Worm (Caenorhabditis elegans): Measurements from ENCODE around the gene gpx-5.

The gpx-5 gene

ce11 chrX:9576928-9577327 is 7.5 kb upstream of the gpx-5 start, which contains the start of gene glb-17:
glb-17 (minus strand) TSS chrX:9577028.
- TF ChIP-seq ceh-88 (GFP tag; IDR thresholded peaks at IDR 0.05) (no peak), ceh-63 (GFP tag; optimal IDR thresholded peaks at IDR 0.05) (peak; percentile 52)

DNA sequence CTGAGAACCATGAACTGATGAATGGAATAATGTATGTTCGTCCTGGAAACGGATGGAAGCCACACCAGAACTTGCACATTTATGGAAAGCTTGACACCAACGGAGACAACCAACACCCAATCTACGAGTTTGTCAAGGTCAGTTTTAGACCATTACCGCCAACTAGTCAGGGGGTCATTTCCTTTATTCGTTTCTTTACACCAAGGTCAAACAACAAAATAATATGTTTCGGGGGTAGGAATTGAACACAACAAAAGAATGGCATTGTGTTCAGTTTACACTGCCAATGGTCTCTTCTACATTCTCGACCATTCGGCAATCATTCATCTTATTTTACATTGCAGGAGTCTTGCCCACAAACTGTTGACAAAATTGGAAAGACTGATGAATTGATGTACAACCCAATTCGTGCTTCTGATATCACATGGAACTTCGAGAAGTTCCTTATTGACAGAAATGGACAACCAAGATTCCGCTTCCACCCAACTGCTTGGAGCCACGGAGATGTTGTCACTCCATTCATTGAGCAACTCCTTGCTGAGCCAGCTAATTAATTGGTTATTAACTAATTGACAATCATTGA is 1.2 kb downstream of the gpx-5 start:
- 0 out of 2 replicates have a peak, but pooled peaks have one; percentile 7 for TF ChIP-seq grh-1 (GFP tag; IDR thresholded peaks at IDR 0.05)
- TF ChIP-seq nhr-85 (tag), result peak; percentile 69
- no peak for TF ChIP-seq tlp-1 (tag; optimal IDR thresholded peaks at IDR 0.05)
- TF ChIP-seq skn-1 (tag; optimal IDR thresholded peaks at IDR 0.05), result no peak
- no peak for TF ChIP-seq xbp-1 (tag; optimal IDR thresholded peaks at IDR 0.05)

ce11 chrX:9587642-9588041 is 3.2 kb downstream of the gpx-5 start, which contains the start of gene gpx-3:
gpx-3 (plus strand) TSS chrX:9587942.
- TF ChIP-seq egl-27 (tag; optimal IDR thresholded peaks at IDR 0.05) (no peak), unc-98 (GFP tag; IDR thresholded peaks at IDR 0.05) (no peak), nhr-47 (tag; optimal IDR thresholded peaks at IDR 0.05) (no peak), aha-1 (tag; optimal IDR thresholded peaks at IDR 0.05) (no peak), lin-35 (GFP tag; optimal IDR thresholded peaks at IDR 0.05) (no peak), unc-130 (tag; optimal IDR thresholded peaks at IDR 0.05) (no peak), ceh-90 (tag; optimal IDR thresholded peaks at IDR 0.05) (no peak), rnt-1 (tag; optimal IDR thresholded peaks at IDR 0.05) (no peak)

ce11 chrX:9589123-9589522 is 4.7 kb downstream of the gpx-5 start, which contains the start of gene del-8:
del-8 (plus strand) TSS chrX:9589423.
- TF ChIP-seq snpc-4 (tag; optimal IDR thresholded peaks at IDR 0.05) (no peak), zag-1 (tag; optimal IDR thresholded peaks at IDR 0.05) (no peak)

- TF ChIP-seq fkh-4 (tag; optimal IDR thresholded peaks at IDR 0.05; ENCODE audit: borderline replicate concordance) (peak; percentile 75), dsc-1 (tag; optimal IDR thresholded peaks at IDR 0.05) (peak; percentile 94), jun-1 (tag; optimal IDR thresholded peaks at IDR 0.05) (no peak), mab-9 (GFP tag; IDR thresholded peaks at IDR 0.05) (no peak), efl-1 (optimal IDR thresholded peaks at IDR 0.05) (no peak), efl-1 (GFP tag; optimal IDR thresholded peaks at IDR 0.05 in 1 of 2) (peak in 1 of 2 experiments; percentile 21), nhr-19 (GFP tag; conservative IDR thresholded peaks at IDR 0.05) (no peak), F16B12.6 (tag; optimal IDR thresholded peaks at IDR 0.05) (no peak)
Measured at ce11 chrX:9597299-9597698, 12.8 kb downstream of the gpx-5 start.

ce11 chrX:9602625-9603024 is 18.2 kb downstream of the gpx-5 start:
- TF ChIP-seq zag-1 (tag; optimal IDR thresholded peaks at IDR 0.05) (no peak), blmp-1 (tag; optimal IDR thresholded peaks at IDR 0.05) (peak; percentile 16), elt-2 (tag; optimal IDR thresholded peaks at IDR 0.05) (peak; percentile 12), C34B4.2 (tag; optimal IDR thresholded peaks at IDR 0.05) (no peak)

ce11 chrX:9603180-9603579 is 18.7 kb downstream of the gpx-5 start:
- no peak for TF ChIP-seq lsy-2 (tag; optimal IDR thresholded peaks at IDR 0.05)
- TF ChIP-seq nhr-12 (tag; optimal IDR thresholded peaks at IDR 0.05), result no peak
- no peak for TF ChIP-seq efl-3 (GFP tag; optimal IDR thresholded peaks at IDR 0.05)
- no peak for TF ChIP-seq C04F5.9 (tag; optimal IDR thresholded peaks at IDR 0.05)
- TF ChIP-seq alr-1 (tag; optimal IDR thresholded peaks at IDR 0.05; ENCODE audit: borderline replicate concordance), result no peak
- TF ChIP-seq mdl-1 (tag; optimal IDR thresholded peaks at IDR 0.05), result no peak
- TF ChIP-seq fkh-4 (tag; optimal IDR thresholded peaks at IDR 0.05; ENCODE audit: borderline replicate concordance), result no peak
- no peak for TF ChIP-seq ces-1 (GFP tag; optimal IDR thresholded peaks at IDR 0.05)
- no peak for TF ChIP-seq nhr-237 (tag; optimal IDR thresholded peaks at IDR 0.05)
- no peak for TF ChIP-seq tbx-2 (tag; optimal IDR thresholded peaks at IDR 0.05)
- TF ChIP-seq elt-2 (tag; optimal IDR thresholded peaks at IDR 0.05), result no peak
- TF ChIP-seq nhr-84 (tag; optimal IDR thresholded peaks at IDR 0.05), result no peak
- TF ChIP-seq nhr-77 (tag; optimal IDR thresholded peaks at IDR 0.05), result no peak
- no peak for TF ChIP-seq nhr-71 (tag; optimal IDR thresholded peaks at IDR 0.05)
- TF ChIP-seq nhr-11 (tag; optimal IDR thresholded peaks at IDR 0.05), result no peak
- no peak for TF ChIP-seq nhr-90 (tag; optimal IDR thresholded peaks at IDR 0.05; ENCODE audit: poor library complexity)
